Fruit fly (Drosophila melanogaster) whole organism, wandering third instar larva: ENCODE measurements around the gene CG10183.
A peak's percentile ranks its signal among the peaks of the same experiment; 100 is the strongest.

Experiments used
- Abd-B ChIP-seq: fragments of >200 bp; optimal IDR thresholded peaks from 2 replicates; lab custom pipeline; 2017; ENCODE audit warnings: missing biosample characterization, missing genetic modification characterization
- CG9705 ChIP-seq: fragments of 200-800 bp; sonication (Bioruptor generic); optimal IDR thresholded peaks from 2 replicates; lab custom pipeline; 2018; ENCODE audit warnings: missing biosample characterization, mild to moderate bottlenecking, missing genetic modification characterization
- CrebA ChIP-seq: fragments of 200-800 bp; sonication (Bioruptor generic); optimal IDR thresholded peaks from 2 replicates; lab custom pipeline; 2016; ENCODE audit warnings: missing biosample characterization, mild to moderate bottlenecking, missing genetic modification characterization, borderline replicate concordance
- Dfd ChIP-seq: fragments of >200 bp; optimal IDR thresholded peaks from 2 replicates; lab custom pipeline; 2017; ENCODE audit warnings: missing biosample characterization, missing genetic modification characterization
- Dif ChIP-seq: fragments of 200-275, 200-300 bp; sonication (Bioruptor generic); optimal IDR thresholded peaks from 2 replicates; lab custom pipeline; 2018; ENCODE audit warnings: missing biosample characterization, missing genetic modification characterization; ENCODE audit not compliant: partially characterized antibody
- HLH106 ChIP-seq: fragments of 200-800 bp; optimal IDR thresholded peaks from 3 replicates; lab custom pipeline; 2019; ENCODE audit warnings: missing biosample characterization, mild to moderate bottlenecking, missing genetic modification characterization, moderate library complexity
- Hnf4 ChIP-seq: fragments of 200-800 bp; sonication (Bioruptor generic); optimal IDR thresholded peaks from 2 replicates; lab custom pipeline; 2016; ENCODE audit warnings: missing biosample characterization, mild to moderate bottlenecking, missing genetic modification characterization
- Hr78 ChIP-seq: fragments of >200 bp; optimal IDR thresholded peaks from 2 replicates; lab custom pipeline; 2017; ENCODE audit warnings: missing biosample characterization, missing genetic modification characterization
- Hr83 ChIP-seq: fragments of 200-300 bp; sonication (Bioruptor generic); optimal IDR thresholded peaks from 2 replicates; lab custom pipeline; 2016; ENCODE audit warnings: missing biosample characterization, mild to moderate bottlenecking, missing genetic modification characterization, moderate library complexity; ENCODE audit not compliant: poor library complexity, severe bottlenecking
- Jra ChIP-seq: sonication (Bioruptor generic); optimal IDR thresholded peaks from 2 replicates; lab custom pipeline; 2016; ENCODE audit warnings: missing biosample characterization, missing genetic modification characterization
- Mio ChIP-seq: sonication (Bioruptor generic); optimal IDR thresholded peaks from 2 replicates; lab custom pipeline; 2016; ENCODE audit warnings: missing biosample characterization, missing genetic modification characterization
- Myc ChIP-seq: fragments of >200 bp; optimal IDR thresholded peaks from 2 replicates; lab custom pipeline; 2017
- OdsH ChIP-seq: fragments of 200-800 bp; sonication (Bioruptor generic); optimal IDR thresholded peaks from 2 replicates; lab custom pipeline; 2016; ENCODE audit warnings: missing biosample characterization, mild to moderate bottlenecking, missing genetic modification characterization
- Rel ChIP-seq, 2 experiments: fragments of 200-800 bp; sonication (Bioruptor generic) in 1 of 2; optimal IDR thresholded peaks; 2 replicates in 1 of 2; 3 replicates in 1 of 2; lab custom pipeline; 2016 to 2019; ENCODE audit warnings: mild to moderate bottlenecking in 2 of 2, missing biosample characterization in 2 of 2, missing genetic modification characterization in 2 of 2, moderate library complexity in 1 of 2
- Sp1 ChIP-seq: fragments of 200-800 bp; sonication (Bioruptor generic); optimal IDR thresholded peaks from 3 replicates; lab custom pipeline; 2019; ENCODE audit warnings: missing biosample characterization, mild to moderate bottlenecking, missing genetic modification characterization, moderate library complexity
- Vsx2 ChIP-seq: fragments of 200-300, 225-300 bp; sonication (Bioruptor generic); optimal IDR thresholded peaks from 2 replicates; lab custom pipeline; 2018; ENCODE audit warnings: missing biosample characterization, missing genetic modification characterization; ENCODE audit not compliant: partially characterized antibody
- br ChIP-seq: fragments of 200-800 bp; sonication (Bioruptor generic); optimal IDR thresholded peaks from 2 replicates; lab custom pipeline; 2016; ENCODE audit warnings: missing biosample characterization, missing genetic modification characterization
- brk ChIP-seq: fragments of 200-800 bp; sonication (Bioruptor generic); optimal IDR thresholded peaks from 2 replicates; lab custom pipeline; 2016; ENCODE audit warnings: missing biosample characterization, mild to moderate bottlenecking, missing genetic modification characterization
- dl ChIP-seq, 2 experiments: fragments of 175-275, 200-275 bp in 1 of 2; fragments of 200-275 bp in 1 of 2; sonication (Bioruptor generic); optimal IDR thresholded peaks; lab custom pipeline; 2018; ENCODE audit warnings: mild to moderate bottlenecking in 2 of 2, missing biosample characterization in 2 of 2, missing genetic modification characterization in 2 of 2, moderate library complexity in 2 of 2; ENCODE audit not compliant: partially characterized antibody in 2 of 2, insufficient read depth in 1 of 2
- dmrt93B ChIP-seq: fragments of 200-800 bp; sonication (Bioruptor generic); optimal IDR thresholded peaks from 2 replicates; lab custom pipeline; 2018; ENCODE audit warnings: missing biosample characterization, mild to moderate bottlenecking, missing genetic modification characterization
- dsf ChIP-seq: sonication (Bioruptor generic); optimal IDR thresholded peaks from 2 replicates; lab custom pipeline; 2016; ENCODE audit warnings: missing biosample characterization, missing genetic modification characterization, borderline replicate concordance
- foxo ChIP-seq, 2 experiments: fragments of 200-800 bp; sonication (Bioruptor generic); optimal IDR thresholded peaks; 2 replicates in 1 of 2; 3 replicates in 1 of 2; lab custom pipeline; 2016 to 2017; ENCODE audit warnings: missing biosample characterization in 2 of 2, missing genetic modification characterization in 2 of 2
- h ChIP-seq: fragments of 200-800 bp; sonication (Bioruptor generic); optimal IDR thresholded peaks from 3 replicates; lab custom pipeline; 2016; ENCODE audit warnings: missing biosample characterization, mild to moderate bottlenecking, missing genetic modification characterization
- jim ChIP-seq: fragments of 175-275, 200-325 bp; sonication (Bioruptor generic); optimal IDR thresholded peaks from 2 replicates; lab custom pipeline; 2016; ENCODE audit warnings: missing biosample characterization, mild to moderate bottlenecking, missing genetic modification characterization
- lola ChIP-seq: fragments of >200 bp; optimal IDR thresholded peaks from 2 replicates; lab custom pipeline; 2017; ENCODE audit warnings: missing biosample characterization, missing genetic modification characterization
- pan ChIP-seq: fragments of >200 bp; optimal IDR thresholded peaks from 2 replicates; lab custom pipeline; 2017
- rgr ChIP-seq: fragments of 200-800 bp; sonication (Bioruptor generic); optimal IDR thresholded peaks from 3 replicates; lab custom pipeline; 2016; ENCODE audit warnings: missing biosample characterization, mild to moderate bottlenecking, missing genetic modification characterization
- sage ChIP-seq: fragments of 200-800 bp; sonication (Bioruptor generic); optimal IDR thresholded peaks from 2 replicates; lab custom pipeline; 2016; ENCODE audit warnings: missing biosample characterization, mild to moderate bottlenecking, missing genetic modification characterization
- tai ChIP-seq: sonication (Bioruptor generic); optimal IDR thresholded peaks from 2 replicates; lab custom pipeline; 2016; ENCODE audit warnings: missing biosample characterization, missing genetic modification characterization
- woc ChIP-seq: sonication (Bioruptor generic); optimal IDR thresholded peaks from 2 replicates; lab custom pipeline; 2016; ENCODE audit warnings: missing biosample characterization, mild to moderate bottlenecking, missing genetic modification characterization

Gene CG10183

dm6 chr3R:23629572-23629971 is 30.7 kb upstream of the CG10183 start:
- TF ChIP-seq Dfd (no peak), h (GFP tag; lab: Kevin White, UChicago) (peak; percentile 15), Hr83 (GFP tag; lab: Kevin White, UChicago) (no peak), Sp1 (GFP tag; lab: Kevin White, UChicago) (no peak), foxo (GFP tag; optimal IDR thresholded peaks at IDR 0.05; lab: Kevin White, UChicago) (no peak), Hnf4 (GFP tag; lab: Kevin White, UChicago) (no peak), HLH106 (tag; lab: Kevin White, UChicago) (no peak), pan (lab: Kevin White, UChicago) (no peak)

- no peak for TF ChIP-seq brk
- TF ChIP-seq Abd-B (GFP tag; lab: Kevin White, UChicago) = no peak
- TF ChIP-seq dmrt93B (GFP tag; lab: Kevin White, UChicago) = no peak
- no peak for TF ChIP-seq woc (GFP tag; lab: Kevin White, UChicago)
- no peak for TF ChIP-seq rgr
- no peak for TF ChIP-seq br
- TF ChIP-seq Jra (GFP tag; lab: Kevin White, UChicago) = no peak
- no peak for TF ChIP-seq Hnf4 (GFP tag; lab: Kevin White, UChicago)
- no peak for TF ChIP-seq Myc
- TF ChIP-seq Dfd = no peak
- no peak for TF ChIP-seq jim (GFP tag; lab: Kevin White, UChicago)
- TF ChIP-seq HLH106 (tag; lab: Kevin White, UChicago) = no peak
- TF ChIP-seq CG9705 (GFP tag; lab: Kevin White, UChicago) = no peak
Observed at dm6 chr3R:23627140-23627539, 28.3 kb upstream of the CG10183 start.

dm6 chr3R:23622961-23623360 is 24.1 kb upstream of the CG10183 start:
- TF ChIP-seq Dif (GFP tag; lab: Kevin White, UChicago) = no peak
- TF ChIP-seq jim (GFP tag; lab: Kevin White, UChicago) = no peak

- no peak for TF ChIP-seq dl (GFP tag; optimal IDR thresholded peaks at IDR 0.05; lab: Kevin White, UChicago; ENCODE audit: insufficient read depth in 1 of 2, partially characterized antibody in 2 of 2)
- no peak for TF ChIP-seq Vsx2 (GFP tag; lab: Kevin White, UChicago)
- TF ChIP-seq HLH106 (tag; lab: Kevin White, UChicago) = no peak
- TF ChIP-seq Myc = no peak
- TF ChIP-seq OdsH = no peak
- TF ChIP-seq woc (GFP tag; lab: Kevin White, UChicago) = no peak
- no peak for TF ChIP-seq Hr78 (GFP tag; lab: Kevin White, UChicago)
- TF ChIP-seq sage (GFP tag; lab: Kevin White, UChicago) = no peak
- no peak for TF ChIP-seq dsf (GFP tag; lab: Kevin White, UChicago)
- TF ChIP-seq Jra (GFP tag; lab: Kevin White, UChicago) = no peak
- no peak for TF ChIP-seq Hnf4 (GFP tag; lab: Kevin White, UChicago)
- TF ChIP-seq Rel (GFP tag; optimal IDR thresholded peaks at IDR 0.05; lab: Kevin White, UChicago) = no peak
- TF ChIP-seq Rel (tag; optimal IDR thresholded peaks at IDR 0.05; lab: Kevin White, UChicago) = no peak
- TF ChIP-seq Mio = no peak
- TF ChIP-seq dmrt93B (GFP tag; lab: Kevin White, UChicago) = no peak
- no peak for TF ChIP-seq CrebA (GFP tag; lab: Kevin White, UChicago)
- TF ChIP-seq pan (lab: Kevin White, UChicago) = no peak
- no peak for TF ChIP-seq tai (GFP tag; lab: Kevin White, UChicago)
- TF ChIP-seq lola = no peak
Observed at dm6 chr3R:23612121-23612520, 13.3 kb upstream of the CG10183 start.

dm6 chr3R:23605315-23605881 is 6.6 kb upstream of the CG10183 start, which contains the start of gene CG10184:
Gene CG10184 (minus strand): TSS chr3R:23605495.
- TF ChIP-seq dl (GFP tag; optimal IDR thresholded peaks at IDR 0.05; lab: Kevin White, UChicago; ENCODE audit: insufficient read depth in 1 of 2, partially characterized antibody in 2 of 2) (no peak), Hnf4 (GFP tag; lab: Kevin White, UChicago) (no peak)
